Fruit fly (Drosophila melanogaster): ENCODE results near the gene Toll-9.

Toll-9 gene

DNA sequence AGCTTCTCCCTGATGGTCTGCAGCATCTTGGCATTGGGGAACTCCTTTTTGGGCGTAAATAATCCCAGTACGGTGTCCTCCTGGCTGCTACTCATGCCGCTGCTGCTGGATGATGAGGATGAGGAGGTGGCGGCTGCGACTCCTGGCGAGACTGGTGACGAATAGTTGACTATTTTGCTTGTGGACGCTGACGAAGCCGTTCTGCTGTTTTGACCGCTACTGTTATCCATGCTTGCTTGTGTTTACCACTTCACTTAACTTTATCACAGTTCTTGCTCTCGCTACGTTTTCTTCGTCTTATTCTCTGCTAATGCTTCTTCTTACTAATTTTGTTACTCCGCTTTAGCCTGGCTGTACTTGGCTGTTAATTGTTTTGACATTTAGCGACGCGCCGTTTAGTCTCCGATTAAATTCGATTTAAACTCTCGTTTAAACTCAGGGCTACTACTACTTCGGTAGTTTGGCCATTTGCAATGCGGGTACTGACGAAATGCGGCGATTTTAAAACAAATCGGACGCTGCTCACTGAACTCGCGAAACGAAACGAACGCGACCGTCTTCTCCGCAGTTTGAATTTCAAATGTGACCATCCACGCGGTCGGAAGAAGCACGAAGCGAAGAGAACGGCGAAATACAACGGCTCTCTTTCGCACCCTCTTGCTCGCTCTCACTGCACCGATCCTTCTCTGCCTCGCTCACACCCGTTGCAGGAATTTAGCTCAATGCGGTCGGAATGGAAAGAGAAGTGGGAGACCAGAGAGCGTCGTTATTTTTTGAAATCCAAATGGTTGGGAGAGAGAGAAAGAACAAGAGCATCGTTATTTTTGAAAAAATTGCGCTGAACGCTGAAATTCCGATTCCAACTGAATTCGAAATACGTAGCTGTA lies 34.7 kb upstream of the Toll-9 start, which contains the start of gene trbl (continued):
- TF ChIP-seq seq (GFP tag; IDR thresholded peaks at IDR 0.05) = peak; percentile 69; the same call in 1 of the 2 replicates
- no peak for TF ChIP-seq al (GFP tag; IDR thresholded peaks at IDR 0.05)
- TF ChIP-seq CG8359 (GFP tag; optimal IDR thresholded peaks at IDR 0.05; ENCODE audit: borderline replicate concordance) = no peak
- no peak for TF ChIP-seq bab2 (GFP tag; optimal IDR thresholded peaks at IDR 0.05)
- TF ChIP-seq CG3726 (GFP tag; IDR thresholded peaks at IDR 0.05) = no peak
- peak; percentile 97 for TF ChIP-seq CG6791 (GFP tag; IDR thresholded peaks at IDR 0.05; ENCODE audit: partially characterized antibody)
- TF ChIP-seq fd96Cb (tag; optimal IDR thresholded peaks at IDR 0.05) = no peak
- TF ChIP-seq CG7987 (GFP tag; optimal IDR thresholded peaks at IDR 0.05) = no peak
- peak; percentile 2 for TF ChIP-seq abd-A (tag; optimal IDR thresholded peaks at IDR 0.05)
- peak; percentile 99 for TF ChIP-seq CG3163 (GFP tag; optimal IDR thresholded peaks at IDR 0.05)
- no peak for TF ChIP-seq CG16863 (GFP tag; optimal IDR thresholded peaks at IDR 0.05)
- TF ChIP-seq caup (GFP tag; optimal IDR thresholded peaks at IDR 0.05; ENCODE audit: severe bottlenecking) = peak; percentile 28
- peak; percentile 13 for TF ChIP-seq NC2β (GFP tag; optimal IDR thresholded peaks at IDR 0.05)
- TF ChIP-seq ab (GFP tag; optimal IDR thresholded peaks at IDR 0.05) = no peak
- TF ChIP-seq CG14710 (tag; optimal IDR thresholded peaks at IDR 0.05) = peak; percentile 26
- TF ChIP-seq CG13624 (GFP tag; optimal IDR thresholded peaks at IDR 0.05) = peak; percentile 69
- TF ChIP-seq Jarid2 (GFP tag; optimal IDR thresholded peaks at IDR 0.05) = peak; percentile 80
- peak; percentile 56; the same call in 1 of the 2 replicates for TF ChIP-seq vvl (GFP tag; IDR thresholded peaks at IDR 0.05)
- TF ChIP-seq CG1792 (GFP tag; optimal IDR thresholded peaks at IDR 0.05) = no peak
- peak; percentile 40 for TF ChIP-seq CG12769 (tag; optimal IDR thresholded peaks at IDR 0.05)
- TF ChIP-seq gcm2 (GFP tag; optimal IDR thresholded peaks at IDR 0.05) = no peak
- peak; percentile 20 for TF ChIP-seq CG30020 (tag; optimal IDR thresholded peaks at IDR 0.05)
- TF ChIP-seq CG4424 (GFP tag; optimal IDR thresholded peaks at IDR 0.05) = peak; percentile 18
- no peak; the same call in 2 of the 3 replicates for TF ChIP-seq zen2 (GFP tag; IDR thresholded peaks at IDR 0.05; ENCODE audit: partially characterized antibody)
- peak; percentile 20; the same call in 1 of the 2 replicates for TF ChIP-seq CG31441 (GFP tag; IDR thresholded peaks at IDR 0.05)
- peak; percentile 59 for TF ChIP-seq gfzf (GFP tag; optimal IDR thresholded peaks at IDR 0.05)
- peak; percentile 36 for TF ChIP-seq CTCF (GFP tag; optimal IDR thresholded peaks at IDR 0.05)
- no peak for TF ChIP-seq CG11247 (GFP tag; IDR thresholded peaks at IDR 0.05)
- no peak for TF ChIP-seq CG4328 (GFP tag; optimal IDR thresholded peaks at IDR 0.05)
- no peak for TF ChIP-seq pnt (GFP tag; optimal IDR thresholded peaks at IDR 0.05)
- peak; percentile 26 for TF ChIP-seq D19A (tag; optimal IDR thresholded peaks at IDR 0.05)
- no peak for TF ChIP-seq gce (GFP tag; IDR thresholded peaks at IDR 0.05)
- TF ChIP-seq sc (optimal IDR thresholded peaks at IDR 0.05) = no peak
- TF ChIP-seq sc (GFP tag; optimal IDR thresholded peaks at IDR 0.05) = no peak
- TF ChIP-seq CG9215 (GFP tag; IDR thresholded peaks at IDR 0.05) = no peak
- TF ChIP-seq lab (GFP tag; optimal IDR thresholded peaks at IDR 0.05) = peak; percentile 52
- TF ChIP-seq CG17361 (GFP tag; IDR thresholded peaks at IDR 0.05) = no peak
- no peak for TF ChIP-seq Fer2 (tag; optimal IDR thresholded peaks at IDR 0.05)
- TF ChIP-seq Bdp1 (GFP tag; optimal IDR thresholded peaks at IDR 0.05) = no peak
- TF ChIP-seq Mes4 (GFP tag; optimal IDR thresholded peaks at IDR 0.05) = no peak
- TF ChIP-seq Ssrp (tag; optimal IDR thresholded peaks at IDR 0.05) = no peak
- TF ChIP-seq CG17829 (tag; optimal IDR thresholded peaks at IDR 0.05) = peak; percentile 97
- TF ChIP-seq Pdp1 (GFP tag; optimal IDR thresholded peaks at IDR 0.05) = no peak
- no peak for TF ChIP-seq CG4282 (GFP tag; optimal IDR thresholded peaks at IDR 0.05)
- no peak for TF ChIP-seq pan (optimal IDR thresholded peaks at IDR 0.05)
- TF ChIP-seq pan (GFP tag; optimal IDR thresholded peaks at IDR 0.05 in 1 of 2, IDR thresholded peaks at IDR 0.05 in 1 of 2) = no peak
- TF ChIP-seq CG13894 (tag; optimal IDR thresholded peaks at IDR 0.05) = peak; percentile 79
- peak; percentile 100 for TF ChIP-seq nerfin-1 (tag; optimal IDR thresholded peaks at IDR 0.05)
- peak; percentile 98 for TF ChIP-seq chinmo (GFP tag; IDR thresholded peaks at IDR 0.05; ENCODE audit: partially characterized antibody)

Measured in whole organism, embryonic.